Fruit fly (Drosophila melanogaster): ENCODE measurements around the gene CG8565.

Gene CG8565

DNA sequence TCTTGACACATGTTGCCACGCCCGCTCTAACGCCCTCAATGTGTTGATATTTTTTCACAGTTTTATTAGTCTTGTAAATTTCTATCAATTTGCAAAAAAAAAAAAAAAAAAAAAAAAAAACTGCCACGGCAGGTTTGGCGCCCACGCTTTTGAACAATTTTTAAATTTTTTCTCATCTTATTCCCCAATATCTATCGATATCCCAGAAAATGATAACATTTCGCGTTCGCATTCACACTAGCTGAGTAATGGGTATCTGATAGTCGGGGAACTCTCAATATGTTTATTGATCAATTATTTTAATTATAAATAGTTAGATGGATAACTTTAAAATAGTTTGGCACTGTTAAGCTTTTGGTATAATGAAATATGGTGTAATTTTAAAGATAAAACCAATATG is 3.7 kb downstream of the CG8565 start (continued):
- TF ChIP-seq Dll (GFP tag; IDR thresholded peaks at IDR 0.05; ENCODE audit: partially characterized antibody) (peak; percentile 65; the same call in 3 of the 4 replicates), CG6791 (GFP tag; IDR thresholded peaks at IDR 0.05; ENCODE audit: partially characterized antibody) (peak; percentile 99), Sry-δ (GFP tag; optimal IDR thresholded peaks at IDR 0.05) (peak; percentile 26), hb (GFP tag; IDR thresholded peaks at IDR 0.05; ENCODE audit: partially characterized antibody) (peak; percentile 88), CG10979 (tag; optimal IDR thresholded peaks at IDR 0.05) (no peak), HLH4C (GFP tag; IDR thresholded peaks at IDR 0.05; ENCODE audit: partially characterized antibody) (peak; percentile 100), inv (GFP tag; IDR thresholded peaks at IDR 0.05; ENCODE audit: partially characterized antibody) (peak; percentile 82), E2f2 (GFP tag; IDR thresholded peaks at IDR 0.05) (peak; percentile 72), Scr (GFP tag; IDR thresholded peaks at IDR 0.05; ENCODE audit: partially characterized antibody) (peak; percentile 76), CG42726 (GFP tag; IDR thresholded peaks at IDR 0.05; ENCODE audit: partially characterized antibody) (peak; percentile 24; the same call in 1 of the 2 replicates)

DNA sequence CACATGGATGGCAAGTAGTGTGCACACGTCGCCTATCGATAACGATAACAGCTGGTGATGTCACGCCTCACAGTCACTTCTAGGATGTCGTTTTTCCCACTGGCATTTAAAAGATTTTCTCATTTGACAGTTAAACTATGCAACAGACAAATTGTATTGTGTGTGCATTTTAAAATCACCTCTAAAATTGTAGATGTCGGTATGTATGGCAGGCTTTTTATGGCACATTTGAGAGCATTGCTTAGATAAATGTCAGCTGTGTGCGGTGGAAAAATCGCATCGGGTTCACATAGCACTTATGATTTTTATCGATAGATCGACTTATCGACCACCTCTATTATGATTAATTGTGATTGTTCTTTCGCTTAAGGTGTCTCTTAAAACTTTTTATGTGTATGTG is 6.5 kb downstream of the CG8565 start, which contains the start of the genes ArgRS and CG8578:
Gene ArgRS, minus strand, starts transcription at position 7 of the 400 bp plus-strand sequence.
Gene CG8578, plus strand, starts transcription at position 338 of the 400 bp plus-strand sequence.
- TF ChIP-seq CG31365 (tag; optimal IDR thresholded peaks at IDR 0.05), result no peak
- TF ChIP-seq CG10209 (GFP tag; optimal IDR thresholded peaks at IDR 0.05), result peak; percentile 25
- TF ChIP-seq Ets65A (GFP tag), result peak; percentile 98
- no peak for TF ChIP-seq CG4820 (GFP tag; optimal IDR thresholded peaks at IDR 0.05)
- no peak for TF ChIP-seq CG14965 (GFP tag; optimal IDR thresholded peaks at IDR 0.05; ENCODE audit: borderline replicate concordance)
- TF ChIP-seq Hmx (GFP tag; optimal IDR thresholded peaks at IDR 0.05), result no peak
- TF ChIP-seq slp2 (GFP tag; optimal IDR thresholded peaks at IDR 0.05), result peak; percentile 88
- TF ChIP-seq h (optimal IDR thresholded peaks at IDR 0.05), result no peak
- peak; percentile 75; the same call in 2 of the 3 replicates for TF ChIP-seq tgo (GFP tag; IDR thresholded peaks at IDR 0.05)
- no peak for TF ChIP-seq CG12219 (GFP tag; optimal IDR thresholded peaks at IDR 0.05)
- TF ChIP-seq gsb-n (tag; optimal IDR thresholded peaks at IDR 0.05), result no peak
- TF ChIP-seq hbn (GFP tag; IDR thresholded peaks at IDR 0.05; ENCODE audit: partially characterized antibody), result peak; percentile 75; the same call in 1 of the 2 replicates
- TF ChIP-seq shn (GFP tag; optimal IDR thresholded peaks at IDR 0.05), result peak; percentile 45
- peak; percentile 89 for TF ChIP-seq row (GFP tag; IDR thresholded peaks at IDR 0.05)
- TF ChIP-seq CG6654 (GFP tag; optimal IDR thresholded peaks at IDR 0.05), result no peak
- TF ChIP-seq CkIIα-i1 (GFP tag; IDR thresholded peaks at IDR 0.05), result no peak
- peak; percentile 10 for TF ChIP-seq D19B (GFP tag; optimal IDR thresholded peaks at IDR 0.05)
- TF ChIP-seq CG18764 (GFP tag; optimal IDR thresholded peaks at IDR 0.05), result no peak
- TF ChIP-seq dysf (GFP tag; IDR thresholded peaks at IDR 0.05), result peak; percentile 84; the same call in 1 of the 3 replicates
- no peak for TF ChIP-seq CG9817 (tag; optimal IDR thresholded peaks at IDR 0.05)
- no peak for TF ChIP-seq pho (GFP tag; optimal IDR thresholded peaks at IDR 0.05)
- no peak for TF ChIP-seq ac (GFP tag; optimal IDR thresholded peaks at IDR 0.05)
- TF ChIP-seq CG12391 (tag; optimal IDR thresholded peaks at IDR 0.05), result peak; percentile 32
- TF ChIP-seq luna (GFP tag; optimal IDR thresholded peaks at IDR 0.05), result peak; percentile 57
- TF ChIP-seq twi (tag; optimal IDR thresholded peaks at IDR 0.05), result peak; percentile 41
- TF ChIP-seq CHES-1-like (GFP tag; optimal IDR thresholded peaks at IDR 0.05), result peak; percentile 52
- no peak for TF ChIP-seq BtbVII (GFP tag; optimal IDR thresholded peaks at IDR 0.05)
- no peak for TF ChIP-seq CG12071 (GFP tag; optimal IDR thresholded peaks at IDR 0.05)
- no peak for TF ChIP-seq prd (optimal IDR thresholded peaks at IDR 0.05)
- peak; percentile 85 for TF ChIP-seq prd (GFP tag; IDR thresholded peaks at IDR 0.05)
- TF ChIP-seq CG6272 (GFP tag; IDR thresholded peaks at IDR 0.05), result peak; percentile 69
- peak; percentile 92 for TF ChIP-seq nmo (GFP tag; optimal IDR thresholded peaks at IDR 0.05)
- no peak for TF ChIP-seq H2.0 (GFP tag; IDR thresholded peaks at IDR 0.05)
- no peak for TF ChIP-seq cato (GFP tag; optimal IDR thresholded peaks at IDR 0.05; ENCODE audit: borderline replicate concordance)
- peak; percentile 15; the same call in 1 of the 2 replicates for TF ChIP-seq Oaz (GFP tag; IDR thresholded peaks at IDR 0.05)
- TF ChIP-seq Oli (tag; optimal IDR thresholded peaks at IDR 0.05), result no peak
- no peak for TF ChIP-seq HmgZ (tag; optimal IDR thresholded peaks at IDR 0.05)
- peak; percentile 61 for TF ChIP-seq Doc3 (GFP tag; IDR thresholded peaks at IDR 0.05; ENCODE audit: partially characterized antibody)
- TF ChIP-seq HHEX (GFP tag; optimal IDR thresholded peaks at IDR 0.05), result no peak
- no peak for TF ChIP-seq Nf-YB (GFP tag; optimal IDR thresholded peaks at IDR 0.05)

All from whole organism, embryonic.